Fruit fly (Drosophila melanogaster) S2 (cell line): ENCODE data around the gene SmydA-3.

Experiments
- CG8478 ChIP-seq: fragments of >200 bp; optimal IDR thresholded peaks from 2 replicates; lab custom pipeline; 2018
- CTCF ChIP-seq, 2 experiments: fragments of >200 bp; optimal IDR thresholded peaks; 2 replicates each; lab custom pipeline; 2018

DNA sequence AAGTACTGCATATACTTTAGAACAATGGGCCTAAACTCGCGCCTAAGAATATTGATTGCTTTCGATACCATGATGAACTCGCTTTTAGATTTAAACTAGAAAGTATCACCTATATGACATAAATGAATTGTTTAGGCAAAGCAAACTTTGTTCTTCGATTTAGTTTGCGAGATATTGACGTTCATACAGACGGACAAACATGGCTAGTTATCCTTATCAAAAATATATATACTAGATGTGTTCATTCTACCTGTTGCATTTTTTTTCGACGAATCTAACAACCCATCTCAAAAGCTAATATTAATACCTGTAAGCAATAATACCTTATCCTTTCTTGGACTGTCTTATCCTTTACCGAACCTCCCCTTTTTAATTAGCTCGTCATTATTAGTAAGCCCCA lies 51.7 kb downstream of the SmydA-3 start, which contains the start of gene CG14070:
- TF ChIP-seq CG8478 (lab: Kevin White, UChicago): no peak
- no peak for TF ChIP-seq CTCF (optimal IDR thresholded peaks at IDR 0.05; lab: Kevin White, UChicago)
